Worm (Caenorhabditis elegans) whole organism, L3 larva: Measurements from ENCODE around the gene decr-1.3.

Experiments used
- R02D3.7 ChIP-seq: fragments of 150-350 bp; optimal IDR thresholded peaks from 2 replicates; lab custom pipeline; 2014; ENCODE audit warnings: missing biosample characterization, missing genetic modification characterization
- ZK546.5 ChIP-seq: sonication (generic microtip); optimal IDR thresholded peaks from 2 replicates; lab custom pipeline; 2017; ENCODE audit warnings: missing biosample characterization, missing genetic modification characterization
- aly-2 ChIP-seq: fragments of 150-350 bp; optimal IDR thresholded peaks from 2 replicates; lab custom pipeline; 2014; ENCODE audit warnings: missing biosample characterization, missing genetic modification characterization
- ceh-16 ChIP-seq: sonication (generic microtip); optimal IDR thresholded peaks from 2 replicates; lab custom pipeline; 2017; ENCODE audit warnings: missing biosample characterization, missing genetic modification characterization
- ceh-28 ChIP-seq: fragments of 150-350 bp; optimal IDR thresholded peaks from 2 replicates; lab custom pipeline; 2014; ENCODE audit warnings: missing biosample characterization, missing genetic modification reagents, missing genetic modification characterization
- ceh-82 ChIP-seq: fragments of 150-350 bp; optimal IDR thresholded peaks from 2 replicates; lab custom pipeline; 2014; ENCODE audit warnings: missing biosample characterization, missing genetic modification characterization
- daf-12 ChIP-seq: fragments of 150-350 bp; optimal IDR thresholded peaks from 2 replicates; lab custom pipeline; 2014; ENCODE audit warnings: missing biosample characterization, missing genetic modification reagents, missing genetic modification characterization
- egl-27 ChIP-seq: sonication (generic microtip); optimal IDR thresholded peaks from 4 replicates; lab custom pipeline; 2017; ENCODE audit warnings: missing biosample characterization, missing genetic modification reagents, missing genetic modification characterization
- egl-5 ChIP-seq: fragments of 150-350 bp; optimal IDR thresholded peaks from 2 replicates; lab custom pipeline; 2017; ENCODE audit warnings: missing biosample characterization, missing genetic modification reagents, missing genetic modification characterization, inconsistent platforms
- elt-1 ChIP-seq: fragments of 150-350 bp; optimal IDR thresholded peaks from 2 replicates; lab custom pipeline; 2014; ENCODE audit warnings: missing biosample characterization, missing genetic modification characterization
- elt-2 ChIP-seq: sonication (generic microtip); optimal IDR thresholded peaks from 2 replicates; lab custom pipeline; 2016; ENCODE audit warnings: missing genetic modification reagents, mild to moderate bottlenecking, missing genetic modification characterization, missing compliant biosample characterization
- fkh-10 ChIP-seq: sonication (generic microtip); optimal IDR thresholded peaks from 2 replicates; lab custom pipeline; 2017; ENCODE audit warnings: missing biosample characterization, missing genetic modification reagents, missing genetic modification characterization
- fkh-2 ChIP-seq: fragments of 150-350 bp; optimal IDR thresholded peaks from 2 replicates; lab custom pipeline; 2014; ENCODE audit warnings: missing biosample characterization, missing genetic modification reagents, missing genetic modification characterization
- fos-1 ChIP-seq: fragments of 150-350 bp; optimal IDR thresholded peaks from 2 replicates; lab custom pipeline; 2014; ENCODE audit warnings: missing biosample characterization, missing genetic modification characterization
- hmg-11 ChIP-seq: sonication (generic microtip); optimal IDR thresholded peaks from 2 replicates; lab custom pipeline; 2016; ENCODE audit warnings: missing genetic modification characterization, missing compliant biosample characterization
- jun-1 ChIP-seq: fragments of 150-350 bp; optimal IDR thresholded peaks from 2 replicates; lab custom pipeline; 2014; ENCODE audit warnings: missing biosample characterization, missing genetic modification reagents, missing genetic modification characterization
- lin-15B ChIP-seq: fragments of 150-350 bp; optimal IDR thresholded peaks from 2 replicates; lab custom pipeline; 2014; ENCODE audit warnings: missing biosample characterization, missing genetic modification characterization
- lin-39 ChIP-seq: fragments of 150-350 bp; optimal IDR thresholded peaks from 2 replicates; lab custom pipeline; 2018; ENCODE audit warnings: missing biosample characterization, missing genetic modification reagents, missing genetic modification characterization
- lsy-12 ChIP-seq: sonication (generic microtip); optimal IDR thresholded peaks from 2 replicates; lab custom pipeline; 2016; ENCODE audit warnings: mild to moderate bottlenecking, missing genetic modification characterization, missing compliant biosample characterization
- mdl-1 ChIP-seq: fragments of 150-350 bp; optimal IDR thresholded peaks from 2 replicates; lab custom pipeline; 2014; ENCODE audit warnings: missing biosample characterization, missing genetic modification characterization
- mml-1 ChIP-seq: fragments of 150-350 bp; sonication (generic microtip); optimal IDR thresholded peaks from 3 replicates; lab custom pipeline; 2014; ENCODE audit warnings: missing biosample characterization, missing genetic modification characterization
- nfya-1 ChIP-seq: sonication (generic microtip); optimal IDR thresholded peaks from 2 replicates; lab custom pipeline; 2017; ENCODE audit warnings: missing genetic modification characterization, mild to moderate bottlenecking, missing compliant biosample characterization, antibody characterized with exemption, moderate library complexity; ENCODE audit not compliant: insufficient read depth
- nhr-12 ChIP-seq: fragments of 150-350 bp; optimal IDR thresholded peaks from 2 replicates; lab custom pipeline; 2014; ENCODE audit warnings: missing biosample characterization, missing genetic modification characterization
- nhr-23 ChIP-seq: fragments of 150-350 bp; optimal IDR thresholded peaks from 2 replicates; lab custom pipeline; 2014; ENCODE audit warnings: missing biosample characterization, missing genetic modification reagents, missing genetic modification characterization
- nhr-237 ChIP-seq: fragments of 150-350 bp; optimal IDR thresholded peaks from 2 replicates; lab custom pipeline; 2014; ENCODE audit warnings: missing biosample characterization, missing genetic modification characterization
- nhr-25 ChIP-seq: sonication (generic microtip); optimal IDR thresholded peaks from 2 replicates; lab custom pipeline; 2017; ENCODE audit warnings: missing biosample characterization, missing genetic modification characterization
- nhr-28 ChIP-seq: fragments of 150-350 bp; optimal IDR thresholded peaks from 2 replicates; lab custom pipeline; 2014; ENCODE audit warnings: missing biosample characterization, missing genetic modification characterization
- nhr-43 ChIP-seq: sonication (generic microtip); optimal IDR thresholded peaks from 2 replicates; lab custom pipeline; 2016; ENCODE audit warnings: mild to moderate bottlenecking, missing genetic modification characterization, missing compliant biosample characterization; ENCODE audit not compliant: poor library complexity, severe bottlenecking
- nhr-76 ChIP-seq: fragments of 150-350 bp; sonication (generic microtip); optimal IDR thresholded peaks from 5 replicates; lab custom pipeline; 2014; ENCODE audit warnings: missing biosample characterization, missing genetic modification characterization
- nhr-77 ChIP-seq: fragments of 150-350 bp; optimal IDR thresholded peaks from 2 replicates; lab custom pipeline; 2014; ENCODE audit warnings: missing biosample characterization, missing genetic modification characterization
- pha-4 ChIP-seq: fragments of 150-350 bp; optimal IDR thresholded peaks from 2 replicates; lab custom pipeline; 2014; ENCODE audit warnings: missing biosample characterization, missing genetic modification reagents, missing genetic modification characterization
- pqm-1 ChIP-seq: fragments of 150-350 bp; optimal IDR thresholded peaks from 2 replicates; lab custom pipeline; 2017; ENCODE audit warnings: missing biosample characterization, missing genetic modification characterization, inconsistent platforms
- sea-2 ChIP-seq: fragments of 150-350 bp; sonication (generic microtip); optimal IDR thresholded peaks from 4 replicates; lab custom pipeline; 2014; ENCODE audit warnings: missing biosample characterization, missing genetic modification reagents, missing genetic modification characterization
- skn-1 ChIP-seq: fragments of 150-350 bp; optimal IDR thresholded peaks from 2 replicates; lab custom pipeline; 2014; ENCODE audit warnings: missing biosample characterization, missing genetic modification characterization
- snpc-4 ChIP-seq: fragments of 150-350 bp; optimal IDR thresholded peaks from 2 replicates; lab custom pipeline; 2014; ENCODE audit warnings: missing biosample characterization, missing genetic modification characterization
- tbx-2 ChIP-seq: sonication (generic microtip); optimal IDR thresholded peaks from 2 replicates; lab custom pipeline; 2016; ENCODE audit warnings: mild to moderate bottlenecking, missing genetic modification characterization, missing compliant biosample characterization
- unc-39 ChIP-seq: sonication (generic microtip); optimal IDR thresholded peaks from 4 replicates; lab custom pipeline; 2017; ENCODE audit warnings: missing biosample characterization, missing genetic modification characterization
- unc-62 ChIP-seq: fragments of 150-350 bp; sonication (generic microtip); optimal IDR thresholded peaks from 4 replicates; lab custom pipeline; 2014; ENCODE audit warnings: missing biosample characterization, missing genetic modification reagents, missing genetic modification characterization
- ztf-4 ChIP-seq: fragments of 150-350 bp; optimal IDR thresholded peaks from 2 replicates; lab custom pipeline; 2014; ENCODE audit warnings: missing biosample characterization, missing genetic modification characterization

Gene decr-1.3

DNA sequence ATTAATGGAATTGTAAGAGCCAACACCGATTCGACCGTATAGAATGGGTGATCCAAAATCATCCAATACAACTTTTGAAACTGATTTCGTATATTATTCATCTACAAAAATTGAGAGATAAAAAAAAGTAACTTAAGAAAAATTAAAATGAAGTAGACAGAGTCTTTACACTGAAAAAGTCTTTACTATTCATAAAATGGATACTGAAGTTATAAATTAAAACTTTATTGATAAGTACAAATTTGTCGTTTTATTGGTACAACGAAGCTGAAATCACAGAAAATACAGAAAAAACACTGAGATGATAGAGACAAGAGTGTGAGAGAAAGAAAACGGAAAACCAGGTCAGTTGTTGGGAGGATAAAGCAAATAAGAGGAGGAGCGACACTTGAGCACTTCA is 41.0 kb upstream of the decr-1.3 start, which contains the start of gene M110.10:
Gene M110.10 (minus strand): TSS at position 101 of the 400 bp plus-strand sequence.
- TF ChIP-seq pha-4 (tag; lab: Kevin White, UChicago) (peak; percentile 7), egl-27 (tag; lab: Kevin White, UChicago) (no peak)

DNA sequence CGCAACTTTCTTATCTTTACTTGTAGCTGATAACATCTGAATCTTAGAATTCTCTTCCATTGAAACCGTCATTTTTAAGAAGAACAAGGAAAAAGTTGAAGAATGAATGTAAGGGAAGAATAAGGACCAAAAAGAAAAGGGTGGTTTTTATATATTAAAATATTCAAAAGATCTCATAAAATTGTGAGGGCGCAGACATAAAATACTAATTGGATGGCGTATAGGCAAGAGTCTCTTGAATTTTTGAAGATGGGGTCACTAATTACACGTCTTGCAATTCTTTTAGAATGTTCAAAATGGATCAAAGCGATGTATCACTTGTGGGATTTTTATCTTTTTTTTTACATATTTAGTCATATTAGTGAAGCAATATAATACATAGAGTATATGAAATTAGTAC is 39.3 kb upstream of the decr-1.3 start, which contains the start of gene twk-3:
Gene twk-3 (minus strand): TSS at position 101 of the 400 bp plus-strand sequence.
- TF ChIP-seq lin-15B, result no peak
- no peak for TF ChIP-seq aly-2 (tag; lab: Kevin White, UChicago)
- TF ChIP-seq fkh-10 (GFP tag; lab: Kevin White, UChicago), result no peak
- TF ChIP-seq elt-2, result no peak
- TF ChIP-seq R02D3.7 (tag; lab: Kevin White, UChicago), result no peak
- TF ChIP-seq nfya-1 (tag; lab: Kevin White, UChicago), result no peak
- TF ChIP-seq pha-4 (tag; lab: Kevin White, UChicago), result no peak
- TF ChIP-seq tbx-2 (tag; lab: Kevin White, UChicago), result no peak
- TF ChIP-seq nhr-76 (tag; lab: Kevin White, UChicago), result no peak

DNA sequence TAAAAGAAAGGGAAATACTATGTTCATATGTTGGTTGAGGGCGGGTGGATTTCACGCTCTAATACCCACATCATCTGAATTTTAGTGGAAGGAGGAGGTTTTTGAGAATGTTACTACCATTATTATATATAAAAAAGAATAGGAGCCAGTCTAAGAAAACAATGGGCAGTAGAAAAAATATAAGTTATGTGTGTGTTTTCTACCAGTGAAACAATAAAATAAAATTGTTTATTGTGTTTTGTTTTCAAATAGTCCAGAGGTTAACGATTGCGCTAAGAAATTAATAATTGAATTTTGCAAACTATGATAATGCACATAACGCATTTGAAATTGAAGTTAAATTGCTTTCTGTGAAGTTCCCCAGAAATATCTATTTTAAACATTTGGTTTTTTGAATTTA is 36.1 kb upstream of the decr-1.3 start, which contains the start of gene M110.8:
Gene M110.8 (minus strand): TSS at position 101 of the 400 bp plus-strand sequence.
- TF ChIP-seq nhr-28, result no peak
- TF ChIP-seq ztf-4 (tag; lab: Kevin White, UChicago), result no peak
- no peak for TF ChIP-seq mml-1
- no peak for TF ChIP-seq nhr-77 (tag; lab: Kevin White, UChicago)
- no peak for TF ChIP-seq jun-1 (tag; lab: Kevin White, UChicago)
- no peak for TF ChIP-seq ZK546.5 (tag; lab: Kevin White, UChicago)
- TF ChIP-seq lin-39, result no peak
- TF ChIP-seq egl-27 (tag; lab: Kevin White, UChicago), result no peak
- TF ChIP-seq nhr-43 (tag; lab: Kevin White, UChicago), result no peak
- no peak for TF ChIP-seq ceh-16
- TF ChIP-seq mdl-1 (tag; lab: Kevin White, UChicago), result no peak
- no peak for TF ChIP-seq unc-39 (tag; lab: Kevin White, UChicago)

DNA sequence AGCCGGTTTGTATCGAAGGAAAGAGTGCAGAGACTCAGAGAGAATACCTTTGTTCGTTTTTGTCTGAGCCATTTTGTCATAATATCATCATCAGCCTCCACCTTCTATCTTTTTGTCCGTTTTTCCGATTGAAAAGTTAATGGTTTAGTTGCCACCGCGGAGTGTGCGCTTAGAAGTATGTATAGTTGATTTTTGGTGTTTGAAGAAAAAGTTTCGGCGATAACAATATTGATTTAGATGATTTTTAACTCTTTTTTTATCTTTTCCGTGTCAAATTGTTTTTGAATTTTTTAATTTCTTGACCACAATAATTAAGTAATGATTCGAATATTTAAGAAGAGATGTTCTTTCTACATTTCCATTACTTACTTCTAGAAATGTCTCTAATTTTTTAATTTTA is 32.3 kb upstream of the decr-1.3 start:
- no peak for TF ChIP-seq ZK546.5 (tag; lab: Kevin White, UChicago)
- TF ChIP-seq hmg-11 (tag; lab: Kevin White, UChicago), result no peak
- no peak for TF ChIP-seq aly-2 (tag; lab: Kevin White, UChicago)
- TF ChIP-seq R02D3.7 (tag; lab: Kevin White, UChicago), result no peak
- no peak for TF ChIP-seq lsy-12 (tag; lab: Kevin White, UChicago)
- TF ChIP-seq egl-27 (tag; lab: Kevin White, UChicago), result no peak
- no peak for TF ChIP-seq tbx-2 (tag; lab: Kevin White, UChicago)
- no peak for TF ChIP-seq nhr-76 (tag; lab: Kevin White, UChicago)
- TF ChIP-seq nhr-25 (tag; lab: Kevin White, UChicago), result no peak
- no peak for TF ChIP-seq sea-2 (GFP tag; lab: Kevin White, UChicago)
- TF ChIP-seq nhr-77 (tag; lab: Kevin White, UChicago), result no peak
- no peak for TF ChIP-seq fkh-2 (tag; lab: Kevin White, UChicago)
- no peak for TF ChIP-seq lin-15B
- TF ChIP-seq nhr-12, result no peak
- TF ChIP-seq mml-1, result no peak
- no peak for TF ChIP-seq unc-62 (GFP tag; lab: Kevin White, UChicago)
- TF ChIP-seq nhr-237 (tag; lab: Kevin White, UChicago), result no peak
- peak; percentile 18 for TF ChIP-seq pha-4 (tag; lab: Kevin White, UChicago)
- peak; percentile 63 for TF ChIP-seq elt-2
- TF ChIP-seq nhr-28, result no peak
- no peak for TF ChIP-seq unc-39 (tag; lab: Kevin White, UChicago)
- TF ChIP-seq lin-39, result no peak
- no peak for TF ChIP-seq snpc-4 (tag; lab: Kevin White, UChicago)
- no peak for TF ChIP-seq mdl-1 (tag; lab: Kevin White, UChicago)
- TF ChIP-seq fos-1 (tag; lab: Kevin White, UChicago), result no peak
- peak; percentile 40 for TF ChIP-seq skn-1 (tag; lab: Kevin White, UChicago)
- TF ChIP-seq egl-5, result no peak
- no peak for TF ChIP-seq daf-12 (tag; lab: Kevin White, UChicago)
- TF ChIP-seq elt-1, result no peak
- TF ChIP-seq pqm-1 (tag; lab: Kevin White, UChicago), result peak; percentile 2
- no peak for TF ChIP-seq nhr-23
- no peak for TF ChIP-seq fkh-10 (GFP tag; lab: Kevin White, UChicago)
- TF ChIP-seq ceh-82 (tag; lab: Kevin White, UChicago), result no peak
- TF ChIP-seq ceh-28 (tag; lab: Kevin White, UChicago), result no peak
